Worm (Caenorhabditis elegans) whole organism, young adult: ENCODE data around the gene elo-9.

ENCODE experiments used
- T07F8.4 ChIP-seq: sonication (generic microtip); optimal IDR thresholded peaks from 2 replicates; lab custom pipeline; 2016; ENCODE audit warnings: mild to moderate bottlenecking, missing genetic modification characterization, moderate library complexity, missing compliant biosample characterization
- T26A5.8 ChIP-seq: sonication (generic microtip); optimal IDR thresholded peaks from 2 replicates; lab custom pipeline; 2016; ENCODE audit warnings: missing genetic modification characterization, missing compliant biosample characterization
- aptf-2 ChIP-seq: fragments of 200-800 bp; sonication (Bioruptor generic); conservative IDR thresholded peaks from 2 replicates; pipeline ENCODE4 v1.3.6; 2022; ENCODE audit warnings: missing genetic modification reagents, missing genetic modification characterization, missing compliant biosample characterization
- unc-62 ChIP-seq: fragments of 150-350 bp; optimal IDR thresholded peaks from 2 replicates; lab custom pipeline; 2014; ENCODE audit warnings: missing biosample characterization, missing genetic modification reagents, missing genetic modification characterization
- ztf-6 ChIP-seq: fragments of 200-800 bp; sonication (Bioruptor generic); IDR thresholded peaks from 2 replicates; pipeline ENCODE4 v1.3.6; 2022; ENCODE audit warnings: missing genetic modification reagents, missing genetic modification characterization, missing compliant biosample characterization

ce11 chrII:15005118-15005517, 41.2 kb upstream of the elo-9 start:
- TF ChIP-seq T07F8.4 (tag; lab: Kevin White, UChicago) (no peak), T26A5.8 (tag; lab: Kevin White, UChicago) (no peak), ztf-6 (GFP tag; lab: Robert Waterston, UW) (no peak), unc-62 (GFP tag; lab: Kevin White, UChicago) (no peak), aptf-2 (GFP tag; lab: Robert Waterston, UW) (no peak)
